Worm (Caenorhabditis elegans): ENCODE data around the gene C39D10.8.

C39D10.8 gene

ce11 chrX:7892296-7892695, 11.5 kb upstream of the C39D10.8 start, which contains the start of gene C39D10.5:
TSS of gene C39D10.5 (minus strand) at chrX:7892396.
- TF ChIP-seq D2030.7 (GFP tag; IDR thresholded peaks at IDR 0.05) (no peak), akir-1 (GFP tag; optimal IDR thresholded peaks at IDR 0.05) (no peak), efl-1 (GFP tag; optimal IDR thresholded peaks at IDR 0.05) (no peak), rpc-1 (optimal IDR thresholded peaks at IDR 0.05) (no peak), rpc-1 (tag; optimal IDR thresholded peaks at IDR 0.05) (no peak)

ce11 chrX:7888915-7889314, 8.2 kb upstream of the C39D10.8 start, which contains the start of gene C39D10.2:
TSS of gene C39D10.2 (plus strand) at chrX:7889215.
- no peak for TF ChIP-seq tbp1 (GFP tag; optimal IDR thresholded peaks at IDR 0.05)
- TF ChIP-seq ztf-25 (GFP tag; IDR thresholded peaks at IDR 0.05) = no peak
- no peak for TF ChIP-seq sea-2 (GFP tag; IDR thresholded peaks at IDR 0.05)
- TF ChIP-seq snpc-1.3 (tag; optimal IDR thresholded peaks at IDR 0.05; ENCODE audit: insufficient read depth) = no peak
- TF ChIP-seq efl-1 (GFP tag; optimal IDR thresholded peaks at IDR 0.05) = no peak
- TF ChIP-seq dpff-1 (tag; optimal IDR thresholded peaks at IDR 0.05) = no peak
- TF ChIP-seq hmg-20 (GFP tag; IDR thresholded peaks at IDR 0.05) = no peak
- no peak for TF ChIP-seq madf-8 (GFP tag; conservative IDR thresholded peaks at IDR 0.05)
- TF ChIP-seq akir-1 (GFP tag; optimal IDR thresholded peaks at IDR 0.05) = no peak
- no peak for TF ChIP-seq B0261.1 (tag; optimal IDR thresholded peaks at IDR 0.05)
- no peak for TF ChIP-seq rcor-1 (GFP tag; IDR thresholded peaks at IDR 0.05)
- no peak for TF ChIP-seq F37B4.10 (GFP tag; IDR thresholded peaks at IDR 0.05)
- no peak for TF ChIP-seq F55B11.4 (tag; optimal IDR thresholded peaks at IDR 0.05; ENCODE audit: borderline replicate concordance, insufficient read depth)
- TF ChIP-seq lir-1 (GFP tag; conservative IDR thresholded peaks at IDR 0.05) = no peak
- TF ChIP-seq B0035.1 (tag; optimal IDR thresholded peaks at IDR 0.05) = no peak
- TF ChIP-seq Y53F4B.3 (GFP tag; IDR thresholded peaks at IDR 0.05) = no peak
- no peak for TF ChIP-seq F39B2.1 (GFP tag; IDR thresholded peaks at IDR 0.05)
- TF ChIP-seq bed-1 (GFP tag; IDR thresholded peaks at IDR 0.05) = no peak
- TF ChIP-seq ceh-91 (GFP tag; IDR thresholded peaks at IDR 0.05) = no peak

ce11 chrX:7886200-7886599, 5.5 kb upstream of the C39D10.8 start:
- TF ChIP-seq madf-6 (GFP tag; IDR thresholded peaks at IDR 0.05) (no peak), D2030.7 (GFP tag; IDR thresholded peaks at IDR 0.05) (no peak), lir-1 (GFP tag; conservative IDR thresholded peaks at IDR 0.05) (no peak), mel-28 (tag; optimal IDR thresholded peaks at IDR 0.05; ENCODE audit: borderline replicate concordance) (no peak), hsf-1 (GFP tag; IDR thresholded peaks at IDR 0.05) (no peak), ztf-22 (GFP tag; optimal IDR thresholded peaks at IDR 0.05) (no peak), cebp-2 (GFP tag; IDR thresholded peaks at IDR 0.05) (no peak), zim-3 (tag; optimal IDR thresholded peaks at IDR 0.05) (no peak), madf-8 (GFP tag; conservative IDR thresholded peaks at IDR 0.05) (no peak), tbp1 (GFP tag; optimal IDR thresholded peaks at IDR 0.05) (no peak), rpc-1 (optimal IDR thresholded peaks at IDR 0.05) (no peak), rpc-1 (tag; optimal IDR thresholded peaks at IDR 0.05) (no peak)

- TF ChIP-seq xnd-1 (tag; optimal IDR thresholded peaks at IDR 0.05) (no peak), attf-5 (GFP tag; optimal IDR thresholded peaks at IDR 0.05) (no peak), ztf-25 (GFP tag; IDR thresholded peaks at IDR 0.05) (no peak), mxl-1 (tag; optimal IDR thresholded peaks at IDR 0.05) (no peak), C06A6.2 (GFP tag; conservative IDR thresholded peaks at IDR 0.05) (no peak), F33H1.4 (GFP tag; IDR thresholded peaks at IDR 0.05) (no peak)
Measured at ce11 chrX:7883994-7884393, 3.2 kb upstream of the C39D10.8 start, which contains the start of gene pcyt-2.2. TSS of gene pcyt-2.2 (plus strand) at chrX:7884294.

ce11 chrX:7881307-7881706, 559 bp upstream of the C39D10.8 start:
- TF ChIP-seq gei-17 (GFP tag; optimal IDR thresholded peaks at IDR 0.05) = no peak
- no peak for TF ChIP-seq B0019.2 (GFP tag; conservative IDR thresholded peaks at IDR 0.05)

All from whole organism, young adult.